Worm (Caenorhabditis elegans) whole organism, L4 larva: ENCODE results near the gene srv-24.

Source experiments
- F26F4.8 ChIP-seq: fragments of 200-800 bp; sonication (Bioruptor generic); conservative IDR thresholded peaks from 2 replicates; pipeline ENCODE4 v1.3.6; 2022; ENCODE audit warnings: missing genetic modification characterization, missing compliant biosample characterization
- F49E8.2 ChIP-seq: sonication (generic microtip); optimal IDR thresholded peaks from 2 replicates; lab custom pipeline; 2016; ENCODE audit warnings: missing compliant biosample characterization, mild to moderate bottlenecking, missing genetic modification characterization, borderline replicate concordance
- T20F7.1 ChIP-seq: fragments of 200-800 bp; sonication (Bioruptor generic); optimal IDR thresholded peaks from 2 replicates; lab custom pipeline; 2018; ENCODE audit warnings: mild to moderate bottlenecking, missing genetic modification characterization, missing compliant biosample characterization
- Y48G9A.11 ChIP-seq: fragments of 200-800 bp; sonication (Bioruptor generic); IDR thresholded peaks from 2 replicates; pipeline ENCODE4 v1.3.6; 2022; ENCODE audit warnings: missing genetic modification reagents, missing genetic modification characterization, missing compliant biosample characterization
- Y5F2A.4 ChIP-seq: fragments of 200-800 bp; sonication (Bioruptor generic); optimal IDR thresholded peaks from 2 replicates; lab custom pipeline; 2018; ENCODE audit warnings: mild to moderate bottlenecking, missing genetic modification characterization, missing compliant biosample characterization
- Y75B8A.6 ChIP-seq: fragments of 200-800 bp; sonication (Bioruptor generic); IDR thresholded peaks from 2 replicates; pipeline ENCODE4 v1.3.6; 2022; ENCODE audit warnings: missing genetic modification reagents, missing genetic modification characterization, missing compliant biosample characterization
- ZK337.2 ChIP-seq: fragments of 200-800 bp; sonication (Bioruptor generic); IDR thresholded peaks from 2 replicates; pipeline ENCODE4 v1.3.6; 2022; ENCODE audit warnings: missing genetic modification reagents, missing genetic modification characterization, missing compliant biosample characterization
- ama-1 ChIP-seq: fragments of 150-350 bp; optimal IDR thresholded peaks from 2 replicates; lab custom pipeline; 2014; ENCODE audit warnings: inconsistent platforms, mixed read lengths
- ceh-32 ChIP-seq: sonication (generic microtip); optimal IDR thresholded peaks from 2 replicates; lab custom pipeline; 2016; ENCODE audit warnings: mild to moderate bottlenecking, missing genetic modification characterization, missing compliant biosample characterization; ENCODE audit not compliant: poor library complexity
- ceh-44 ChIP-seq: fragments of 200-800 bp; sonication (Bioruptor generic); IDR thresholded peaks from 2 replicates; pipeline ENCODE4 v1.3.6; 2022; ENCODE audit warnings: missing genetic modification reagents, missing genetic modification characterization, missing compliant biosample characterization
- ceh-62 ChIP-seq: sonication (generic microtip); optimal IDR thresholded peaks from 2 replicates; lab custom pipeline; 2017; ENCODE audit warnings: missing biosample characterization, missing genetic modification characterization
- ces-1 ChIP-seq: fragments of 150-350 bp; sonication (generic microtip); optimal IDR thresholded peaks from 4 replicates; lab custom pipeline; 2014; ENCODE audit warnings: missing biosample characterization, missing genetic modification reagents, missing genetic modification characterization
- cey-2 ChIP-seq: sonication (generic microtip); optimal IDR thresholded peaks from 3 replicates; lab custom pipeline; 2017; ENCODE audit warnings: missing genetic modification characterization, mild to moderate bottlenecking, missing compliant biosample characterization, antibody characterized with exemption, borderline replicate concordance; ENCODE audit not compliant: insufficient read depth
- daf-16 ChIP-seq, 3 experiments: sonication (generic microtip); optimal IDR thresholded peaks; 2 replicates each; lab custom pipeline; 2016 to 2017; ENCODE audit warnings: missing genetic modification characterization in 3 of 3, missing genetic modification reagents in 3 of 3, mild to moderate bottlenecking in 2 of 3, missing compliant biosample characterization in 2 of 3, missing biosample characterization in 1 of 3, moderate library complexity in 1 of 3
- daf-8 ChIP-seq: fragments of 200-800 bp; sonication (Bioruptor generic); IDR thresholded peaks from 2 replicates; pipeline ENCODE4 v1.3.6; 2022; ENCODE audit warnings: missing genetic modification characterization, missing compliant biosample characterization
- dve-1 ChIP-seq: sonication (generic microtip); optimal IDR thresholded peaks from 2 replicates; lab custom pipeline; 2017; ENCODE audit warnings: antibody characterized with exemption, mild to moderate bottlenecking, missing genetic modification characterization, missing compliant biosample characterization; ENCODE audit not compliant: insufficient read depth
- fkh-10 ChIP-seq: fragments of 150-350 bp; optimal IDR thresholded peaks from 2 replicates; lab custom pipeline; 2014; ENCODE audit warnings: missing biosample characterization, missing genetic modification reagents, missing genetic modification characterization
- hlh-11 ChIP-seq: fragments of 200-800 bp; sonication (Bioruptor generic); optimal IDR thresholded peaks from 2 replicates; lab custom pipeline; 2018; ENCODE audit warnings: mild to moderate bottlenecking, missing genetic modification characterization, missing compliant biosample characterization
- hmg-1.1 ChIP-seq: fragments of 200-800 bp; sonication (Bioruptor generic); IDR thresholded peaks from 2 replicates; pipeline ENCODE4 v1.3.6; 2022; ENCODE audit warnings: missing genetic modification reagents, missing genetic modification characterization, missing compliant biosample characterization
- lin-1 ChIP-seq: fragments of 200-800 bp; sonication (Bioruptor generic); IDR thresholded peaks from 2 replicates; pipeline ENCODE4 v1.3.6; 2022; ENCODE audit warnings: missing genetic modification reagents, missing genetic modification characterization, missing compliant biosample characterization
- lin-29 ChIP-seq: fragments of 200-800 bp; sonication (Bioruptor generic); IDR thresholded peaks from 2 replicates; pipeline ENCODE4 v1.3.6; 2022; ENCODE audit warnings: missing genetic modification reagents, missing genetic modification characterization, missing compliant biosample characterization
- lin-38 ChIP-seq: fragments of 200-800 bp; sonication (Bioruptor generic); IDR thresholded peaks from 2 replicates; pipeline ENCODE4 v1.3.6; 2022; ENCODE audit warnings: missing genetic modification reagents, missing genetic modification characterization, missing compliant biosample characterization
- madf-5 ChIP-seq, 2 experiments: fragments of 200-800 bp; sonication (Bioruptor generic); IDR thresholded peaks; 2 replicates each; pipeline ENCODE4 v1.3.6; 2022; ENCODE audit warnings: missing compliant biosample characterization in 2 of 2, missing genetic modification characterization in 2 of 2
- mep-1 ChIP-seq: fragments of 150-350 bp; sonication (generic microtip); optimal IDR thresholded peaks from 3 replicates; lab custom pipeline; 2014; ENCODE audit warnings: missing biosample characterization, missing genetic modification characterization
- mes-2 ChIP-seq: sonication (generic microtip); optimal IDR thresholded peaks from 2 replicates; lab custom pipeline; 2016; ENCODE audit warnings: missing genotype, mild to moderate bottlenecking, missing genetic modification characterization, missing compliant biosample characterization; ENCODE audit not compliant: poor library complexity, severe bottlenecking
- mxl-2 ChIP-seq: fragments of 200-800 bp; sonication (Bioruptor generic); conservative IDR thresholded peaks from 2 replicates; pipeline ENCODE4 v1.3.6; 2022; ENCODE audit warnings: missing genetic modification reagents, missing genetic modification characterization, missing compliant biosample characterization
- nhr-10 ChIP-seq: fragments of 150-350 bp; optimal IDR thresholded peaks from 2 replicates; lab custom pipeline; 2014; ENCODE audit warnings: missing biosample characterization, missing genetic modification characterization
- nhr-111 ChIP-seq: fragments of 200-800 bp; sonication (Bioruptor generic); optimal IDR thresholded peaks from 2 replicates; lab custom pipeline; 2018; ENCODE audit warnings: mild to moderate bottlenecking, missing genetic modification characterization, missing compliant biosample characterization
- nhr-237 ChIP-seq: sonication (generic microtip); optimal IDR thresholded peaks from 2 replicates; lab custom pipeline; 2017; ENCODE audit warnings: missing biosample characterization, missing genetic modification characterization
- nhr-6 ChIP-seq: fragments of 150-350 bp; optimal IDR thresholded peaks from 2 replicates; lab custom pipeline; 2014; ENCODE audit warnings: missing biosample characterization, missing genetic modification characterization
- pha-4 ChIP-seq, 2 experiments: fragments of 150-350 bp in 1 of 2; fragments of 200-800 bp in 1 of 2; sonication (Bioruptor generic) in 1 of 2; IDR thresholded peaks in 1 of 2; optimal IDR thresholded peaks in 1 of 2; 2 replicates each; pipeline versions ENCODE4 v1.3.6 to Lab custom; 2014 to 2022; ENCODE audit warnings: missing genetic modification characterization in 2 of 2, missing genetic modification reagents in 2 of 2, missing biosample characterization in 1 of 2, missing compliant biosample characterization in 1 of 2
- pqm-1 ChIP-seq: sonication (generic microtip); optimal IDR thresholded peaks from 2 replicates; lab custom pipeline; 2017; ENCODE audit warnings: missing biosample characterization, missing genetic modification characterization
- snpc-1.2 ChIP-seq: fragments of 200-800 bp; sonication (Bioruptor generic); IDR thresholded peaks from 2 replicates; pipeline ENCODE4 v1.3.6; 2022; ENCODE audit warnings: missing genetic modification reagents, missing genetic modification characterization, missing compliant biosample characterization
- spr-3 ChIP-seq: fragments of 200-800 bp; sonication (Bioruptor generic); optimal IDR thresholded peaks from 2 replicates; lab custom pipeline; 2018; ENCODE audit warnings: mild to moderate bottlenecking, missing genetic modification characterization, missing compliant biosample characterization
- unc-39 ChIP-seq: sonication (generic microtip); optimal IDR thresholded peaks from 2 replicates; lab custom pipeline; 2017; ENCODE audit warnings: missing biosample characterization, missing genetic modification characterization
- unc-62 ChIP-seq, 3 experiments: fragments of 150-350 bp in 1 of 3; sonication (generic microtip); optimal IDR thresholded peaks in 2 of 3; peaks in 1 of 3; 1 replicate in 1 of 3; 2 replicates in 2 of 3; lab custom pipeline; 2014 to 2017; ENCODE audit warnings: missing biosample characterization in 3 of 3, missing genetic modification characterization in 3 of 3, missing genetic modification reagents in 3 of 3, missing genotype in 1 of 3
- vab-7 ChIP-seq: fragments of 200-800 bp; sonication (Bioruptor generic); IDR thresholded peaks from 2 replicates; pipeline ENCODE4 v1.3.6; 2022; ENCODE audit warnings: missing genetic modification reagents, missing genetic modification characterization, missing compliant biosample characterization
- zfp-2 ChIP-seq: sonication (generic microtip); optimal IDR thresholded peaks from 2 replicates; lab custom pipeline; 2016; ENCODE audit warnings: mild to moderate bottlenecking, missing genetic modification characterization, missing compliant biosample characterization
- zfp-3 ChIP-seq: fragments of 200-800 bp; sonication (Bioruptor generic); conservative IDR thresholded peaks from 2 replicates; pipeline ENCODE4 v1.3.6; 2022; ENCODE audit warnings: missing genetic modification reagents, missing genetic modification characterization, missing compliant biosample characterization
- zip-2 ChIP-seq: fragments of 150-350 bp; optimal IDR thresholded peaks from 2 replicates; lab custom pipeline; 2014; ENCODE audit warnings: missing biosample characterization, missing genetic modification characterization
- ztf-7 ChIP-seq: fragments of 150-350 bp; optimal IDR thresholded peaks from 2 replicates; lab custom pipeline; 2014; ENCODE audit warnings: missing biosample characterization, missing genetic modification characterization

Gene srv-24

DNA sequence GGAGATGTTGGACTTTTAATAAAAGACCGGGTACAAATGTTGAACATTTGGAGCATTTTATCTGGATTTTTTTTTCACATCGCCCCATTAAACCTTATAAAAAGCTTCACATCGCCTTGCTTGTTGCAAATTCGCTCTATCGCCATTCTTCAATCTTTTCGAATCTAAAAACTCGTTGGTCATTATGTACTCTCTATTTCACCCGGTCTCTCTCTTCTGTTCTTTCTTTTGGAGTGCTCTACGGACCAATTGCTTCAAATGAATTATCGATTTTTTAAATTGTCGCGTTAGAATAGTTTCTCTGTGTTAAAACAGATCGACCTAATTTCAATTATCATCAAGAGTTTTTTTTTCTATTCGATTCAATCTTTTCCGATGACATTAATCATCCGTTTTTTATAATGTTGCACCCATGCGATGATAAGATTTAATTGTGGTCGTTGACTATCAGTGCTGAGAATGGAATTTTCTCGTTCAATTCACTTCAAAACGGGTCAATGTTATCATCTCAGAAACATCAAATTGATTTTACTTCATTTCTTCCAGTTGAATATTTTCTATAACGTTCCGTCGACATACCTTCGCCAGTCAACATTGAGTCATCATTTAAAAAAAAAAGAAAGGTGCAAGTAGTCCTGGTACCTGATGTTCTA is 36.8 kb upstream of the srv-24 start (continued):
- TF ChIP-seq ztf-7 (tag; lab: Kevin White, UChicago) = no peak
- TF ChIP-seq T20F7.1 (GFP tag; lab: Kevin White, UChicago) = peak; percentile 17
- TF ChIP-seq fkh-10 (GFP tag; lab: Kevin White, UChicago) = no peak
- no peak for TF ChIP-seq Y48G9A.11 (GFP tag; lab: Robert Waterston, UW)
- no peak for TF ChIP-seq unc-39 (tag; lab: Kevin White, UChicago)
- TF ChIP-seq vab-7 (GFP tag; lab: Robert Waterston, UW) = no peak
- no peak for TF ChIP-seq ces-1 (GFP tag; lab: Kevin White, UChicago)
- peak; percentile 46 for TF ChIP-seq hlh-11 (tag; lab: Kevin White, UChicago)
- no peak for TF ChIP-seq ceh-44
- TF ChIP-seq lin-29 (GFP tag; lab: Robert Waterston, UW) = no peak
- TF ChIP-seq ceh-32 (tag; lab: Kevin White, UChicago) = no peak
- no peak for TF ChIP-seq nhr-111
- no peak for TF ChIP-seq zfp-3 (GFP tag; lab: Robert Waterston, UW)
- TF ChIP-seq pqm-1 (tag; lab: Kevin White, UChicago) = peak; percentile 40
- TF ChIP-seq ZK337.2 (GFP tag; lab: Robert Waterston, UW) = no peak

DNA sequence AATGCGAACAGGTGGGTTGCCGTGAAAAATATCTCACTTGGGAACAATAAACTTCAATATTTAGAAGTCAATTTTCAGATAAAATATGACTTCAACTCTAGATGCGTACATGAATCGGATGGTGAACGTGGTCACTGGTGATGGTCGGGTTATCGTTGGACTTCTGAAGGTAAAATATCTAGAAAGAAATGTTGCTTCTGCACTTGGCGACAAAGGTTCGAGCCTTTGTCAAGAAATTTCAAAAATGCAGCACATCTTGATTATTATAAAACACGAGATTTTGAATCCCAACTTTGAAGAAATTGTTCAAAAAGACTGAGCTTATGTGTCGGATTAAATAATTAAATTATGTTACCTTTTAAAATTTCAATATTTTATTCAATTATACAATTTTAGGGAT is 35.8 kb upstream of the srv-24 start, which contains the start of gene lsm-8:
Gene lsm-8 (plus strand): TSS at position 79 of the 400 bp plus-strand sequence.
- peak; percentile 15 for TF ChIP-seq mes-2 (tag; lab: Kevin White, UChicago)
- no peak for TF ChIP-seq nhr-10 (tag; lab: Kevin White, UChicago)
- TF ChIP-seq ceh-32 (tag; lab: Kevin White, UChicago) = no peak
- no peak for TF ChIP-seq Y75B8A.6 (GFP tag; lab: Robert Waterston, UW)
- no peak for TF ChIP-seq madf-5 (GFP tag; IDR thresholded peaks at IDR 0.05; lab: Robert Waterston, UW)
- no peak for TF ChIP-seq nhr-237 (tag; lab: Kevin White, UChicago)
- no peak for TF ChIP-seq unc-62 (GFP tag; optimal IDR thresholded peaks at IDR 0.05 in 1 of 2; lab: Kevin White, UChicago)
- no peak for TF ChIP-seq unc-62 (tag; optimal IDR thresholded peaks at IDR 0.05; lab: Kevin White, UChicago)
- TF ChIP-seq F26F4.8 (GFP tag; lab: Robert Waterston, UW) = no peak
- no peak for TF ChIP-seq hmg-1.1

DNA sequence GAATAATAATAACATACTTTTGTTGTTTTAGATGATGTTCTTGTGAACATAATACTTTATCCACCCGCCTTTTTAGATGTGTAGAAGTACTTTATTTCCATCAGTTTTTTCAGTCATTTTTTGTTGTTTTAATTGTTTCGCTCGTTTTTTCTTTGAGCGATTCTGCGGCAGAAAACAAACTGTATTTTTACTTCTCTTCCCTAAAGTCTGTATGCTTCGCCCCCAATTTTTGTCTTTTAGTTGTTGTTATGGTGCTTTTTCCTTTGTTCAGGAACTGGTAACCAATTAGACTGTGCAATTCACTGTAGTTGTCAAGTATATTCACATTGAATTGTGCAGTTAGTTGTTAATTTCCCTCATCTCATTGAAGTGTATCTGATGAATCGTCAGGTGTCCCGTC is 35.1 kb upstream of the srv-24 start:
- TF ChIP-seq spr-3 (GFP tag; lab: Kevin White, UChicago) (peak; percentile 10), mep-1 (tag; lab: Kevin White, UChicago) (no peak), ama-1 (lab: Kevin White, UChicago) (no peak), pha-4 (GFP tag; IDR thresholded peaks at IDR 0.05; lab: Robert Waterston, UW) (peak; percentile 18; the same call in 1 of the 2 replicates), pha-4 (tag; optimal IDR thresholded peaks at IDR 0.05; lab: Kevin White, UChicago) (no peak), ceh-32 (tag; lab: Kevin White, UChicago) (no peak), hmg-1.1 (no peak), dve-1 (tag; lab: Kevin White, UChicago) (no peak), lin-38 (GFP tag; lab: Robert Waterston, UW) (peak; percentile 64), zfp-2 (tag; lab: Kevin White, UChicago) (no peak), ceh-62 (tag; lab: Kevin White, UChicago) (no peak), Y5F2A.4 (peak; percentile 3), nhr-6 (no peak), daf-8 (GFP tag; lab: Robert Waterston, UW) (no peak), zip-2 (no peak), mxl-2 (GFP tag; lab: Robert Waterston, UW) (0 out of 2 replicates have a peak, but pooled peaks have one; percentile 43), Y48G9A.11 (GFP tag; lab: Robert Waterston, UW) (no peak), snpc-1.2 (peak; percentile 77), F49E8.2 (tag; lab: Kevin White, UChicago) (peak; percentile 51), cey-2 (tag; lab: Kevin White, UChicago) (no peak), lin-1 (GFP tag; lab: Robert Waterston, UW) (0 out of 2 replicates have a peak, but pooled peaks have one; percentile 8), daf-16 (GFP tag; optimal IDR thresholded peaks at IDR 0.05; lab: Kevin White, UChicago) (no peak), daf-16 (tag; optimal IDR thresholded peaks at IDR 0.05; lab: Kevin White, UChicago) (no peak)
